Fruit fly (Drosophila melanogaster): ENCODE data around the gene Cpr65Ay.
"Not testable (repeated sequence)": the region's sequence is repeated elsewhere in the genome, so short reads cannot be mapped to it uniquely, and the experiment has no call there.

dm6 chr3L:6147887-6148286 lies 10.5 kb downstream of the Cpr65Ay start, which contains the start of gene Cpr65Ax1:
- TF ChIP-seq Myc, Sin3A, ttk, psq (optimal IDR thresholded peaks at IDR 0.05): not testable (repeated sequence)
